Worm (Caenorhabditis elegans) whole organism, L4 larva: ENCODE results near the gene str-118.

Source experiments
- D1046.2 ChIP-seq: fragments of 200-800 bp; sonication (Bioruptor generic); IDR thresholded peaks from 2 replicates; pipeline ENCODE4 v1.3.6; 2022; ENCODE audit warnings: missing genetic modification characterization, missing compliant biosample characterization
- F49E8.2 ChIP-seq: sonication (generic microtip); optimal IDR thresholded peaks from 2 replicates; lab custom pipeline; 2016; ENCODE audit warnings: missing compliant biosample characterization, mild to moderate bottlenecking, missing genetic modification characterization, borderline replicate concordance
- T20F7.1 ChIP-seq: fragments of 200-800 bp; sonication (Bioruptor generic); optimal IDR thresholded peaks from 2 replicates; lab custom pipeline; 2018; ENCODE audit warnings: mild to moderate bottlenecking, missing genetic modification characterization, missing compliant biosample characterization
- Y105C5A.15 ChIP-seq: fragments of 200-800 bp; sonication (Bioruptor generic); IDR thresholded peaks from 2 replicates; pipeline ENCODE4 v1.3.6; 2022; ENCODE audit warnings: missing genetic modification characterization, missing compliant biosample characterization
- Y5F2A.4 ChIP-seq: fragments of 200-800 bp; sonication (Bioruptor generic); optimal IDR thresholded peaks from 2 replicates; lab custom pipeline; 2018; ENCODE audit warnings: mild to moderate bottlenecking, missing genetic modification characterization, missing compliant biosample characterization
- Y75B8A.6 ChIP-seq: fragments of 200-800 bp; sonication (Bioruptor generic); IDR thresholded peaks from 2 replicates; pipeline ENCODE4 v1.3.6; 2022; ENCODE audit warnings: missing genetic modification reagents, missing genetic modification characterization, missing compliant biosample characterization
- ZK337.2 ChIP-seq: fragments of 200-800 bp; sonication (Bioruptor generic); IDR thresholded peaks from 2 replicates; pipeline ENCODE4 v1.3.6; 2022; ENCODE audit warnings: missing genetic modification reagents, missing genetic modification characterization, missing compliant biosample characterization
- ZK546.5 ChIP-seq, 2 experiments: sonication (generic microtip); optimal IDR thresholded peaks; 2 replicates each; lab custom pipeline; 2017; ENCODE audit warnings: missing biosample characterization in 2 of 2, missing genetic modification characterization in 2 of 2
- ama-1 ChIP-seq: fragments of 150-350 bp; optimal IDR thresholded peaks from 2 replicates; lab custom pipeline; 2014; ENCODE audit warnings: inconsistent platforms, mixed read lengths
- attf-4 ChIP-seq: sonication (generic microtip); optimal IDR thresholded peaks from 3 replicates; lab custom pipeline; 2017; ENCODE audit warnings: missing biosample characterization, missing genetic modification characterization
- ceh-62 ChIP-seq: sonication (generic microtip); optimal IDR thresholded peaks from 2 replicates; lab custom pipeline; 2017; ENCODE audit warnings: missing biosample characterization, missing genetic modification characterization
- cey-2 ChIP-seq: sonication (generic microtip); optimal IDR thresholded peaks from 3 replicates; lab custom pipeline; 2017; ENCODE audit warnings: missing genetic modification characterization, mild to moderate bottlenecking, missing compliant biosample characterization, antibody characterized with exemption, borderline replicate concordance; ENCODE audit not compliant: insufficient read depth
- daf-12 ChIP-seq: fragments of 150-350 bp; optimal IDR thresholded peaks from 2 replicates; lab custom pipeline; 2014; ENCODE audit warnings: missing biosample characterization, missing genetic modification reagents, missing genetic modification characterization
- daf-19 ChIP-seq: fragments of 200-800 bp; sonication (Bioruptor generic); conservative IDR thresholded peaks from 2 replicates; pipeline ENCODE4 v1.3.6; 2022; ENCODE audit warnings: missing genetic modification characterization, missing compliant biosample characterization
- dmd-6 ChIP-seq: fragments of 200-800 bp; sonication (Bioruptor generic); IDR thresholded peaks from 2 replicates; pipeline ENCODE4 v1.3.6; 2022; ENCODE audit warnings: missing genetic modification reagents, missing genetic modification characterization, missing compliant biosample characterization
- fkh-10 ChIP-seq: fragments of 150-350 bp; optimal IDR thresholded peaks from 2 replicates; lab custom pipeline; 2014; ENCODE audit warnings: missing biosample characterization, missing genetic modification reagents, missing genetic modification characterization
- fos-1 ChIP-seq: fragments of 150-350 bp; optimal IDR thresholded peaks from 2 replicates; lab custom pipeline; 2014; ENCODE audit warnings: missing biosample characterization, missing genetic modification characterization
- gei-8 ChIP-seq: fragments of 200-800 bp; sonication (Bioruptor generic); optimal IDR thresholded peaks from 2 replicates; lab custom pipeline; 2018; ENCODE audit warnings: mild to moderate bottlenecking, missing genetic modification characterization, missing compliant biosample characterization
- hif-1 ChIP-seq, 2 experiments: sonication (generic microtip); optimal IDR thresholded peaks; 2 replicates each; lab custom pipeline; 2016 to 2017; ENCODE audit warnings: missing compliant biosample characterization in 2 of 2, missing genetic modification characterization in 2 of 2, missing genetic modification reagents in 2 of 2, missing genotype in 2 of 2, mild to moderate bottlenecking in 1 of 2
- hlh-11 ChIP-seq: fragments of 200-800 bp; sonication (Bioruptor generic); optimal IDR thresholded peaks from 2 replicates; lab custom pipeline; 2018; ENCODE audit warnings: mild to moderate bottlenecking, missing genetic modification characterization, missing compliant biosample characterization
- hlh-30 ChIP-seq: sonication (generic microtip); optimal IDR thresholded peaks from 2 replicates; lab custom pipeline; 2017; ENCODE audit warnings: antibody characterized with exemption, mild to moderate bottlenecking, missing genetic modification characterization, missing compliant biosample characterization; ENCODE audit not compliant: insufficient read depth
- lin-1 ChIP-seq: fragments of 200-800 bp; sonication (Bioruptor generic); IDR thresholded peaks from 2 replicates; pipeline ENCODE4 v1.3.6; 2022; ENCODE audit warnings: missing genetic modification reagents, missing genetic modification characterization, missing compliant biosample characterization
- lin-13 ChIP-seq: fragments of 150-350 bp; optimal IDR thresholded peaks from 2 replicates; lab custom pipeline; 2014; ENCODE audit warnings: missing biosample characterization, missing genetic modification reagents, missing genetic modification characterization
- lin-15B ChIP-seq: fragments of 150-350 bp; sonication (generic microtip); optimal IDR thresholded peaks from 3 replicates; lab custom pipeline; 2014; ENCODE audit warnings: missing biosample characterization, missing genetic modification characterization
- lin-38 ChIP-seq: fragments of 200-800 bp; sonication (Bioruptor generic); IDR thresholded peaks from 2 replicates; pipeline ENCODE4 v1.3.6; 2022; ENCODE audit warnings: missing genetic modification reagents, missing genetic modification characterization, missing compliant biosample characterization
- lin-39 ChIP-seq: fragments of 150-350 bp; optimal IDR thresholded peaks from 2 replicates; lab custom pipeline; 2014; ENCODE audit warnings: missing biosample characterization, missing genetic modification reagents, missing genetic modification characterization
- lsy-2 ChIP-seq, 2 experiments: fragments of 150-350 bp in 1 of 2; sonication (generic microtip) in 1 of 2; optimal IDR thresholded peaks; 2 replicates each; lab custom pipeline; 2014 to 2017; ENCODE audit warnings: missing biosample characterization in 2 of 2, missing genetic modification characterization in 2 of 2
- mdl-1 ChIP-seq, 2 experiments: fragments of 150-350 bp in 1 of 2; sonication (generic microtip) in 1 of 2; optimal IDR thresholded peaks; 2 replicates each; lab custom pipeline; 2014 to 2017; ENCODE audit warnings: missing biosample characterization in 2 of 2, missing genetic modification characterization in 2 of 2
- mxl-2 ChIP-seq: fragments of 200-800 bp; sonication (Bioruptor generic); conservative IDR thresholded peaks from 2 replicates; pipeline ENCODE4 v1.3.6; 2022; ENCODE audit warnings: missing genetic modification reagents, missing genetic modification characterization, missing compliant biosample characterization
- nhr-102 ChIP-seq: sonication (generic microtip); optimal IDR thresholded peaks from 2 replicates; lab custom pipeline; 2016; ENCODE audit warnings: mild to moderate bottlenecking, missing genetic modification characterization, moderate library complexity, missing compliant biosample characterization
- nhr-11 ChIP-seq: fragments of 150-350 bp; optimal IDR thresholded peaks from 2 replicates; lab custom pipeline; 2014; ENCODE audit warnings: missing biosample characterization, missing genetic modification characterization
- nhr-111 ChIP-seq: fragments of 200-800 bp; sonication (Bioruptor generic); optimal IDR thresholded peaks from 2 replicates; lab custom pipeline; 2018; ENCODE audit warnings: mild to moderate bottlenecking, missing genetic modification characterization, missing compliant biosample characterization
- nhr-237 ChIP-seq: sonication (generic microtip); optimal IDR thresholded peaks from 2 replicates; lab custom pipeline; 2017; ENCODE audit warnings: missing biosample characterization, missing genetic modification characterization
- pha-4 ChIP-seq, 2 experiments: fragments of 150-350 bp in 1 of 2; fragments of 200-800 bp in 1 of 2; sonication (Bioruptor generic) in 1 of 2; IDR thresholded peaks in 1 of 2; optimal IDR thresholded peaks in 1 of 2; 2 replicates each; pipeline versions ENCODE4 v1.3.6 to Lab custom; 2014 to 2022; ENCODE audit warnings: missing genetic modification characterization in 2 of 2, missing genetic modification reagents in 2 of 2, missing biosample characterization in 1 of 2, missing compliant biosample characterization in 1 of 2
- rbr-2 ChIP-seq: sonication (generic microtip); optimal IDR thresholded peaks from 2 replicates; lab custom pipeline; 2016; ENCODE audit warnings: missing genotype, missing genetic modification characterization, missing compliant biosample characterization
- saeg-2 ChIP-seq: fragments of 200-800 bp; sonication (Bioruptor generic); IDR thresholded peaks from 2 replicates; pipeline ENCODE4 v1.3.6; 2022; ENCODE audit warnings: missing genetic modification reagents, missing genetic modification characterization, missing compliant biosample characterization
- sdz-12 ChIP-seq: fragments of 200-800 bp; sonication (Bioruptor generic); optimal IDR thresholded peaks from 2 replicates; lab custom pipeline; 2018; ENCODE audit warnings: mild to moderate bottlenecking, missing genetic modification characterization, missing compliant biosample characterization
- snpc-4 ChIP-seq: fragments of 150-350 bp; optimal IDR thresholded peaks from 2 replicates; lab custom pipeline; 2014; ENCODE audit warnings: missing biosample characterization, missing genetic modification characterization
- tag-97 ChIP-seq: fragments of 200-800 bp; sonication (Bioruptor generic); IDR thresholded peaks from 2 replicates; pipeline ENCODE4 v1.3.6; 2022; ENCODE audit warnings: missing genetic modification characterization, missing compliant biosample characterization
- tra-1 ChIP-seq: fragments of 200-800 bp; sonication (Bioruptor generic); IDR thresholded peaks from 2 replicates; pipeline ENCODE4 v1.3.6; 2022; ENCODE audit warnings: missing genetic modification reagents, missing genetic modification characterization, missing compliant biosample characterization
- unc-130 ChIP-seq: sonication (generic microtip); optimal IDR thresholded peaks from 2 replicates; lab custom pipeline; 2016; ENCODE audit warnings: missing genetic modification reagents, missing genetic modification characterization, missing compliant biosample characterization
- unc-39 ChIP-seq: sonication (generic microtip); optimal IDR thresholded peaks from 2 replicates; lab custom pipeline; 2017; ENCODE audit warnings: missing biosample characterization, missing genetic modification characterization
- unc-62 ChIP-seq, 3 experiments: fragments of 150-350 bp in 1 of 3; sonication (generic microtip); optimal IDR thresholded peaks in 2 of 3; peaks in 1 of 3; 1 replicate in 1 of 3; 2 replicates in 2 of 3; lab custom pipeline; 2014 to 2017; ENCODE audit warnings: missing biosample characterization in 3 of 3, missing genetic modification characterization in 3 of 3, missing genetic modification reagents in 3 of 3, missing genotype in 1 of 3
- vab-7 ChIP-seq: fragments of 200-800 bp; sonication (Bioruptor generic); IDR thresholded peaks from 2 replicates; pipeline ENCODE4 v1.3.6; 2022; ENCODE audit warnings: missing genetic modification reagents, missing genetic modification characterization, missing compliant biosample characterization
- zag-1 ChIP-seq: fragments of 150-350 bp; optimal IDR thresholded peaks from 2 replicates; lab custom pipeline; 2014; ENCODE audit warnings: missing biosample characterization, missing genetic modification characterization
- ztf-11 ChIP-seq: fragments of 150-350 bp; optimal IDR thresholded peaks from 2 replicates; lab custom pipeline; 2014; ENCODE audit warnings: missing biosample characterization, missing genetic modification characterization

str-118 gene

DNA sequence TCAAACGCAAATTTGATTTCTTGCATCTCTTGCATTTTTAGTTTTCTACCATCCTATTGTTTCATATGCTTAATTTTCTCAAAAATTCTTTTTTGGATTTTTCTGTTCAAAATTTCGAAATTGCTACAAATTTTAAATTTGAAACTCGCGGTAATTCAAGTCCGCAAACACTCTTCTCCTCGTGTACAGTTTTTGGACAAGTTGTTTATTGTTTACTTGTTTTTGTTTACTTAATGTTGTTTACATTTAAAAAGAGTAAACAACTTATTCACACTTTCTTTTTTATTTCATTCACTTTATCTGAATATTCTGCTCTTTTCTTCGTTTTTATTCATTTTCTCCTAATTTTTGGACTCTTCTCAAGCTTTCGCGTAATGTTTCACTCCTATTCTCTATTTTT is 33.7 kb upstream of the str-118 start:
- TF ChIP-seq ztf-11 (tag; lab: Kevin White, UChicago): no peak
- TF ChIP-seq tra-1 (GFP tag; lab: Robert Waterston, UW): no peak
- no peak for TF ChIP-seq attf-4 (tag; lab: Kevin White, UChicago)
- peak; percentile 43 for TF ChIP-seq F49E8.2 (tag; lab: Kevin White, UChicago)
- TF ChIP-seq unc-130 (GFP tag; lab: Kevin White, UChicago): peak; percentile 98
- peak; percentile 43 for TF ChIP-seq lin-38 (GFP tag; lab: Robert Waterston, UW)
- no peak for TF ChIP-seq zag-1 (tag; lab: Kevin White, UChicago)
- no peak for TF ChIP-seq nhr-111
- TF ChIP-seq unc-62 (GFP tag; optimal IDR thresholded peaks at IDR 0.05 in 1 of 2; lab: Kevin White, UChicago): peak in 1 of 2 experiments; percentile 81
- no peak for TF ChIP-seq unc-62 (tag; optimal IDR thresholded peaks at IDR 0.05; lab: Kevin White, UChicago)
- TF ChIP-seq mdl-1 (tag; optimal IDR thresholded peaks at IDR 0.05; lab: Kevin White, UChicago): no peak
- no peak for TF ChIP-seq nhr-102 (tag; lab: Kevin White, UChicago)

DNA sequence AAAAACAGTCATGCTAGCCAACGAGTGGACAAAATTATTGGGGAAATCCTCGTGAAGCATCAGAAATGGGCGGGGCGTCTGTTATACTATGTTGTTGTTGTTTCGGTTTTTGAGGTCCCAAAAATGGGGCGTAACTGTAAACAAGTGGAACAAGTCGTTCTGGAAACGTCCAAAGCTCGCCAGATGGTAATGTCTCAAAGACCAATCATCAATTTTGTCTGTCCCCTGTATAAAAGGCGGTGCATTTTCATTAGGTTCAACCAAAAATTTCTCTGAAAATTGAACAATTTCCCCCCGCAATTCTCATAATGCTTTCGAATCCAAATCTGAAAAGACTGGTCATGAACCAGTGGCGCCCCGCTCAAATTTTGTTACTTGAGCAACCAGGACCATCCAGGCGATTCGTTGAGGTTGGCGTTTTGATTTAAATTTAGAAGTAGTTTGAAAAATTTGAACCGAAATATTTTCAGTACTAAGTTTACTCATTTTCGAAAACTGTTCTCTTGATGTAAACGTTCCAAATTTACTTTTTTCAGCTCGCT is 32.8 kb upstream of the str-118 start:
- TF ChIP-seq daf-12 (tag; lab: Kevin White, UChicago) (no peak), tra-1 (GFP tag; lab: Robert Waterston, UW) (no peak), rbr-2 (tag; lab: Kevin White, UChicago) (no peak), mxl-2 (no peak), sdz-12 (no peak), unc-39 (tag; lab: Kevin White, UChicago) (no peak), Y75B8A.6 (GFP tag; lab: Robert Waterston, UW) (no peak), D1046.2 (GFP tag; lab: Robert Waterston, UW) (0 out of 2 replicates have a peak, but pooled peaks have one; percentile 25), saeg-2 (0 out of 2 replicates have a peak, but pooled peaks have one; percentile 42), Y5F2A.4 (GFP tag; lab: Kevin White, UChicago) (no peak), lsy-2 (tag; optimal IDR thresholded peaks at IDR 0.05; lab: Kevin White, UChicago) (no peak), lin-38 (GFP tag; lab: Robert Waterston, UW) (peak; percentile 21; the same call in 1 of the 2 replicates), ZK337.2 (GFP tag; lab: Robert Waterston, UW) (no peak), nhr-237 (no peak), daf-19 (GFP tag; lab: Robert Waterston, UW) (0 out of 2 replicates have a peak, but pooled peaks have one; percentile 23), lin-13 (GFP tag; lab: Kevin White, UChicago) (no peak), snpc-4 (no peak), tag-97 (GFP tag; lab: Robert Waterston, UW) (no peak), nhr-102 (tag; lab: Kevin White, UChicago) (no peak), T20F7.1 (GFP tag; lab: Kevin White, UChicago) (no peak), vab-7 (GFP tag; lab: Robert Waterston, UW) (0 out of 2 replicates have a peak, but pooled peaks have one; percentile 18), cey-2 (tag; lab: Kevin White, UChicago) (no peak), ceh-62 (tag; lab: Kevin White, UChicago) (no peak), ZK546.5 (tag; optimal IDR thresholded peaks at IDR 0.05; lab: Kevin White, UChicago) (no peak), lin-1 (GFP tag; lab: Robert Waterston, UW) (no peak), fos-1 (tag; lab: Kevin White, UChicago) (no peak), hlh-30 (tag; lab: Kevin White, UChicago) (no peak)

DNA sequence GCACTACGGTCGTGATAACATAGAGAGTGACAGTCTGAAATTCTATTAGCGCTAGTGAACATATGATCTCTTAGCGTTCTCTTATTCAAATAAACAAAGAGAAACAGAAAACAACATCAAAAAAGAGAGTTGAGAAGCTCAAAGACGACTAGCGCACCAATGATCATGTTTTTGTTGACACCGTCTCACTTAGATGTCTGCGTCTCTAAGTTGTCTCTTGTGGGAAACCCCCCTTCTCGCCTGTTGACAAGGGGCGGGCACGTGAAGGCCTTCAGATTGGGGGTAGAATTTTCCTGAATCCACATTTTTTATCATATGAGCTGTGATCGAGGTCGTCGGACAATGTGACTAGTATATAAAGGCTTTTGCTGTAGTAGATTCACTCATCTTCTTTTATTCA is 32.0 kb upstream of the str-118 start:
- TF ChIP-seq Y105C5A.15 (GFP tag; lab: Robert Waterston, UW) (peak; percentile 48; the same call in 1 of the 2 replicates), lin-38 (GFP tag; lab: Robert Waterston, UW) (0 out of 2 replicates have a peak, but pooled peaks have one; percentile 13), rbr-2 (tag; lab: Kevin White, UChicago) (peak; percentile 58), nhr-11 (tag; lab: Kevin White, UChicago) (peak; percentile 36), vab-7 (GFP tag; lab: Robert Waterston, UW) (0 out of 2 replicates have a peak, but pooled peaks have one; percentile 20), lin-15B (no peak), sdz-12 (no peak), mdl-1 (tag; optimal IDR thresholded peaks at IDR 0.05; lab: Kevin White, UChicago) (peak; percentile 84 to 88), gei-8 (GFP tag; lab: Kevin White, UChicago) (no peak), dmd-6 (GFP tag; lab: Robert Waterston, UW) (peak; percentile 48; the same call in 1 of the 2 replicates), lin-39 (tag; lab: Kevin White, UChicago) (no peak), hif-1 (tag; optimal IDR thresholded peaks at IDR 0.05; lab: Kevin White, UChicago) (peak in 1 of 2 experiments; percentile 36), hlh-11 (tag; lab: Kevin White, UChicago) (peak; percentile 64), fkh-10 (no peak), pha-4 (GFP tag; IDR thresholded peaks at IDR 0.05; lab: Robert Waterston, UW) (no peak), pha-4 (tag; optimal IDR thresholded peaks at IDR 0.05; lab: Kevin White, UChicago) (peak; percentile 73), ama-1 (lab: Kevin White, UChicago) (peak; percentile 0)
